Worm (Caenorhabditis elegans): Measurements from ENCODE around the gene haf-1.

Gene haf-1

ce11 chrIV:17376127-17376526 lies at the start of gene haf-1:
TSS of gene haf-1 (plus strand) at chrIV:17376427.
- TF ChIP-seq efl-1 (optimal IDR thresholded peaks at IDR 0.05), result no peak
- peak in 1 of 2 experiments; percentile 13 for TF ChIP-seq efl-1 (GFP tag; optimal IDR thresholded peaks at IDR 0.05 in 1 of 2)
- TF ChIP-seq unc-86 (tag; optimal IDR thresholded peaks at IDR 0.05), result no peak
- TF ChIP-seq C16A3.4 (tag; optimal IDR thresholded peaks at IDR 0.05), result no peak

- TF ChIP-seq efl-1 (optimal IDR thresholded peaks at IDR 0.05) (peak; percentile 1 to 12), efl-1 (GFP tag; optimal IDR thresholded peaks at IDR 0.05 in 1 of 2) (peak in 1 of 2 experiments; percentile 61), mep-1 (tag; optimal IDR thresholded peaks at IDR 0.05) (no peak), elt-3 (tag; optimal IDR thresholded peaks at IDR 0.05) (no peak), blmp-1 (tag; optimal IDR thresholded peaks at IDR 0.05) (peak; percentile 51), zip-4 (GFP tag; optimal IDR thresholded peaks at IDR 0.05) (no peak), fos-1 (tag; optimal IDR thresholded peaks at IDR 0.05) (no peak), lsy-2 (tag; optimal IDR thresholded peaks at IDR 0.05) (peak in 1 of 2 experiments; percentile 30), zag-1 (tag; optimal IDR thresholded peaks at IDR 0.05) (no peak), dsc-1 (tag; optimal IDR thresholded peaks at IDR 0.05) (no peak), ceh-88 (GFP tag; IDR thresholded peaks at IDR 0.05) (no peak), sup-37 (GFP tag; optimal IDR thresholded peaks at IDR 0.05) (no peak), fkh-10 (GFP tag; optimal IDR thresholded peaks at IDR 0.05) (no peak), nhr-71 (tag; optimal IDR thresholded peaks at IDR 0.05) (no peak), dpl-1 (GFP tag; optimal IDR thresholded peaks at IDR 0.05) (peak in 1 of 3 experiments; percentile 4), hlh-4 (tag; optimal IDR thresholded peaks at IDR 0.05) (no peak), tlp-1 (tag; optimal IDR thresholded peaks at IDR 0.05) (no peak), unc-98 (GFP tag; IDR thresholded peaks at IDR 0.05) (no peak), ama-1 (optimal IDR thresholded peaks at IDR 0.05) (no peak)
Measured at ce11 chrIV:17328834-17329233, 47.4 kb upstream of the haf-1 start, which contains the start of gene ceh-88. TSS of gene ceh-88 (plus strand) at chrIV:17329188.

- no peak for TF ChIP-seq unc-30 (tag; optimal IDR thresholded peaks at IDR 0.05)
- no peak for TF ChIP-seq efl-3 (GFP tag; optimal IDR thresholded peaks at IDR 0.05)
- TF ChIP-seq pqm-1 (tag; optimal IDR thresholded peaks at IDR 0.05), result no peak
- peak; percentile 18 for TF ChIP-seq lin-14 (GFP tag; optimal IDR thresholded peaks at IDR 0.05)
- TF ChIP-seq elt-3 (tag; optimal IDR thresholded peaks at IDR 0.05), result no peak
- peak; percentile 0 for TF ChIP-seq nhr-47 (tag; optimal IDR thresholded peaks at IDR 0.05)
- TF ChIP-seq tlp-1 (tag; optimal IDR thresholded peaks at IDR 0.05), result no peak
- TF ChIP-seq mep-1 (tag; optimal IDR thresholded peaks at IDR 0.05), result peak; percentile 37
- TF ChIP-seq lsy-2 (tag; optimal IDR thresholded peaks at IDR 0.05), result peak; percentile 6 to 56
- no peak for TF ChIP-seq ets-5 (GFP tag; IDR thresholded peaks at IDR 0.05)
- no peak for TF ChIP-seq mab-9 (GFP tag; IDR thresholded peaks at IDR 0.05)
- TF ChIP-seq ceh-82 (tag; optimal IDR thresholded peaks at IDR 0.05), result peak in 1 of 3 experiments; percentile 10
- peak; percentile 24 for TF ChIP-seq snu-23 (GFP tag; optimal IDR thresholded peaks at IDR 0.05)
- TF ChIP-seq blmp-1 (tag; optimal IDR thresholded peaks at IDR 0.05), result peak; percentile 65
- TF ChIP-seq lin-35 (GFP tag; optimal IDR thresholded peaks at IDR 0.05), result peak in 1 of 2 experiments; percentile 27
- TF ChIP-seq xbp-1 (tag; optimal IDR thresholded peaks at IDR 0.05), result no peak
- no peak for TF ChIP-seq C34B4.2 (tag; optimal IDR thresholded peaks at IDR 0.05)
- peak in 2 of 3 experiments; percentile 19 to 34 for TF ChIP-seq dpl-1 (GFP tag; optimal IDR thresholded peaks at IDR 0.05)
- no peak for TF ChIP-seq hpl-2 (GFP tag; optimal IDR thresholded peaks at IDR 0.05)
- TF ChIP-seq sox-4 (tag; optimal IDR thresholded peaks at IDR 0.05), result no peak
- no peak for TF ChIP-seq zag-1 (tag; optimal IDR thresholded peaks at IDR 0.05)
- no peak for TF ChIP-seq irx-1 (tag; optimal IDR thresholded peaks at IDR 0.05)
- peak; percentile 43 to 45 for TF ChIP-seq efl-1 (optimal IDR thresholded peaks at IDR 0.05)
- peak; percentile 18 to 91 for TF ChIP-seq efl-1 (GFP tag; optimal IDR thresholded peaks at IDR 0.05 in 1 of 2)
- TF ChIP-seq fos-1 (tag; optimal IDR thresholded peaks at IDR 0.05), result no peak
- peak; percentile 28 for TF ChIP-seq nhr-71 (tag; optimal IDR thresholded peaks at IDR 0.05)
- peak; percentile 7 for TF ChIP-seq lin-15B (tag; optimal IDR thresholded peaks at IDR 0.05)
Measured at ce11 chrIV:17331100-17331577, 45.1 kb upstream of the haf-1 start, which contains the start of gene C49C3.6. TSS of gene C49C3.6 (plus strand) at chrIV:17331527.

- TF ChIP-seq pag-3 (tag; optimal IDR thresholded peaks at IDR 0.05; ENCODE audit: borderline replicate concordance, insufficient read depth), result no peak
- no peak for TF ChIP-seq isw-1 (GFP tag; IDR thresholded peaks at IDR 0.05)
- TF ChIP-seq ceh-82 (tag; optimal IDR thresholded peaks at IDR 0.05), result no peak
- TF ChIP-seq fkh-4 (tag; optimal IDR thresholded peaks at IDR 0.05; ENCODE audit: borderline replicate concordance), result no peak
- no peak for TF ChIP-seq unc-98 (GFP tag; IDR thresholded peaks at IDR 0.05)
- TF ChIP-seq tlp-1 (tag; optimal IDR thresholded peaks at IDR 0.05), result no peak
- TF ChIP-seq nhr-76 (tag; optimal IDR thresholded peaks at IDR 0.05), result no peak
- no peak for TF ChIP-seq sptf-1 (tag; optimal IDR thresholded peaks at IDR 0.05)
- TF ChIP-seq vab-15 (tag; optimal IDR thresholded peaks at IDR 0.05), result no peak
- no peak for TF ChIP-seq ceh-8 (GFP tag; optimal IDR thresholded peaks at IDR 0.05)
- TF ChIP-seq C04F5.9 (tag; optimal IDR thresholded peaks at IDR 0.05), result no peak
Measured at ce11 chrIV:17332261-17332660, 44.0 kb upstream of the haf-1 start, which contains the start of gene C49C3.7. TSS of gene C49C3.7 (plus strand) at chrIV:17332561.
